Worm (Caenorhabditis elegans): ENCODE results near the gene Y39C12A.9.

- TF ChIP-seq flt-1 (GFP tag; IDR thresholded peaks at IDR 0.05): no peak
- no peak for TF ChIP-seq ref-1 (GFP tag; conservative IDR thresholded peaks at IDR 0.05)
- TF ChIP-seq med-1 (GFP tag; optimal IDR thresholded peaks at IDR 0.05; ENCODE audit: insufficient read depth): no peak
- no peak for TF ChIP-seq ztf-29 (GFP tag; IDR thresholded peaks at IDR 0.05)
- no peak for TF ChIP-seq tab-1 (GFP tag; IDR thresholded peaks at IDR 0.05)
- no peak for TF ChIP-seq T22C8.4 (GFP tag; IDR thresholded peaks at IDR 0.05)
- TF ChIP-seq ztf-23 (GFP tag; IDR thresholded peaks at IDR 0.05): no peak
Measured at ce11 chrIV:12236011-12236410, 23.0 kb downstream of the Y39C12A.9 start, which contains the start of gene sre-16.
